Fruit fly (Drosophila melanogaster): ENCODE measurements around the gene Spn.

The Spn gene

dm6 chr3L:2494183-2494541, 59.9 kb downstream of the Spn start (continued):
- TF ChIP-seq dysf (GFP tag; IDR thresholded peaks at IDR 0.05) (peak; percentile 95), run (tag; optimal IDR thresholded peaks at IDR 0.05) (peak; percentile 12), MESR4 (GFP tag; optimal IDR thresholded peaks at IDR 0.05) (no peak), CG10209 (GFP tag; optimal IDR thresholded peaks at IDR 0.05) (peak; percentile 79), CG1832 (GFP tag; optimal IDR thresholded peaks at IDR 0.05) (no peak), CG10147 (GFP tag; optimal IDR thresholded peaks at IDR 0.05) (peak; percentile 85), sens-2 (GFP tag; IDR thresholded peaks at IDR 0.05) (no peak), Six4 (GFP tag; optimal IDR thresholded peaks at IDR 0.05) (peak; percentile 73), Kr (GFP tag; optimal IDR thresholded peaks at IDR 0.05) (no peak), CG1603 (tag; optimal IDR thresholded peaks at IDR 0.05) (peak; percentile 77), grau (tag; optimal IDR thresholded peaks at IDR 0.05) (peak; percentile 82), CG17385 (GFP tag; optimal IDR thresholded peaks at IDR 0.05) (peak; percentile 79), Hmx (GFP tag; optimal IDR thresholded peaks at IDR 0.05) (peak; percentile 15), Bgb (GFP tag; IDR thresholded peaks at IDR 0.05; ENCODE audit: partially characterized antibody) (no peak), HLH4C (GFP tag; IDR thresholded peaks at IDR 0.05; ENCODE audit: partially characterized antibody) (no peak), fd96Cb (tag; optimal IDR thresholded peaks at IDR 0.05) (peak; percentile 80), Oli (tag; optimal IDR thresholded peaks at IDR 0.05) (peak; percentile 74), dmrt11E (tag; optimal IDR thresholded peaks at IDR 0.05) (peak; percentile 53), Dip2 (GFP tag; IDR thresholded peaks at IDR 0.05) (peak; percentile 57; the same call in 1 of the 2 replicates), ken (GFP tag; IDR thresholded peaks at IDR 0.05) (peak; percentile 87), ro (GFP tag; IDR thresholded peaks at IDR 0.05) (peak; percentile 77), CG31388 (GFP tag; optimal IDR thresholded peaks at IDR 0.05) (peak; percentile 73), seq (GFP tag; IDR thresholded peaks at IDR 0.05) (peak; percentile 84), CG7556 (GFP tag; optimal IDR thresholded peaks at IDR 0.05) (peak; percentile 83), CG17361 (GFP tag; IDR thresholded peaks at IDR 0.05) (peak; percentile 85), gt (GFP tag; IDR thresholded peaks at IDR 0.05) (peak; percentile 75), CG12744 (GFP tag; optimal IDR thresholded peaks at IDR 0.05) (peak; percentile 60), CG1602 (GFP tag; optimal IDR thresholded peaks at IDR 0.05) (peak; percentile 56), CG18262 (tag; optimal IDR thresholded peaks at IDR 0.05) (peak; percentile 79), CG32532 (GFP tag; IDR thresholded peaks at IDR 0.05) (peak; percentile 93), CG11247 (GFP tag; IDR thresholded peaks at IDR 0.05) (peak; percentile 92), CG4820 (GFP tag; optimal IDR thresholded peaks at IDR 0.05) (peak; percentile 82), Ptx1 (GFP tag; IDR thresholded peaks at IDR 0.05) (peak; percentile 95), CG7357 (GFP tag; IDR thresholded peaks at IDR 0.05) (peak; percentile 83), pita (GFP tag; optimal IDR thresholded peaks at IDR 0.05) (no peak), eyg (GFP tag; optimal IDR thresholded peaks at IDR 0.05) (peak; percentile 85), sc (optimal IDR thresholded peaks at IDR 0.05) (no peak), sc (GFP tag; optimal IDR thresholded peaks at IDR 0.05) (peak; percentile 21), CG4424 (GFP tag; optimal IDR thresholded peaks at IDR 0.05) (peak; percentile 82), CG4360 (GFP tag; IDR thresholded peaks at IDR 0.05) (peak; percentile 29; the same call in 1 of the 2 replicates), CG15479 (GFP tag; optimal IDR thresholded peaks at IDR 0.05) (peak; percentile 48), CG4328 (GFP tag; optimal IDR thresholded peaks at IDR 0.05) (peak; percentile 66), dm (GFP tag; optimal IDR thresholded peaks at IDR 0.05) (peak; percentile 7), crol (GFP tag; IDR thresholded peaks at IDR 0.05) (peak; percentile 48; the same call in 1 of the 2 replicates), pfk (GFP tag; optimal IDR thresholded peaks at IDR 0.05) (no peak), CG13123 (GFP tag; optimal IDR thresholded peaks at IDR 0.05) (no peak), HmgZ (tag; optimal IDR thresholded peaks at IDR 0.05) (peak; percentile 88), ewg (GFP tag; optimal IDR thresholded peaks at IDR 0.05) (peak; percentile 42), CG32772 (GFP tag; IDR thresholded peaks at IDR 0.05) (peak; percentile 83), CG13894 (tag; optimal IDR thresholded peaks at IDR 0.05) (peak; percentile 90), kni (GFP tag; optimal IDR thresholded peaks at IDR 0.05) (no peak), CG12155 (GFP tag; optimal IDR thresholded peaks at IDR 0.05) (peak; percentile 75)
